Fruit fly (Drosophila melanogaster): ENCODE results near the gene CG34347.

DNA sequence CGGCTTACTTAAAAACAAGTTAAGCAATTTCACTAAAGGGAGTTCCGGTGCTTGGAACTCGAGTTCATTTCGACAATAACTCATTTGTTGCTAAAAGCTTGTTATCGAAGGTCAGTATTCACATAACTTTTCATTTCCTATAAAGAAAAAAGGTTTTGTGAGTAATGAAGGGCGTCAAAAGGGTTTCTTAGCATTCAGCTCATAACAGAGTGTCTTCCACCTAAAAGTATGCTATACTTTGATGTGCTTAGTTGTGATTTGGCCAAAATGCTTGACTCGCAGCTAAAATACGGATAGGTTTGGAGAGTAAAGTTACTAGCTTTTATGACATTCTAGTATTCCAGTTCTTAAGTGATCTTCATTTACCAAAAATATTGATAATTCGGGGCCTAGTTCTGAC is 47.0 kb upstream of the CG34347 start:
- TF ChIP-seq CG34367 (tag; optimal IDR thresholded peaks at IDR 0.05) (no peak), CG13204 (GFP tag; optimal IDR thresholded peaks at IDR 0.05) (no peak), CG14655 (GFP tag; optimal IDR thresholded peaks at IDR 0.05) (no peak), CG12605 (GFP tag; IDR thresholded peaks at IDR 0.05) (no peak), CG4496 (GFP tag; IDR thresholded peaks at IDR 0.05) (no peak), CG17806 (tag; optimal IDR thresholded peaks at IDR 0.05) (no peak), CG10348 (GFP tag; IDR thresholded peaks at IDR 0.05) (no peak), EcR (GFP tag; optimal IDR thresholded peaks at IDR 0.05) (no peak), Snoo (tag; optimal IDR thresholded peaks at IDR 0.05) (no peak), rn (GFP tag; IDR thresholded peaks at IDR 0.05) (no peak), fd96Ca (GFP tag; IDR thresholded peaks at IDR 0.05) (no peak)

All from whole organism, pupa.